Worm (Caenorhabditis elegans): Measurements from ENCODE around the gene T07D1.3.

The T07D1.3 gene

ce11 chrX:2401883-2402282 is 41.3 kb downstream of the T07D1.3 start, which contains the start of gene dhhc-9 (continued):
- TF ChIP-seq nhr-111 (GFP tag; optimal IDR thresholded peaks at IDR 0.05): no peak
- no peak for TF ChIP-seq nhr-102 (tag; optimal IDR thresholded peaks at IDR 0.05)
- no peak for TF ChIP-seq ceh-82 (tag; optimal IDR thresholded peaks at IDR 0.05)
- peak; percentile 47 for TF ChIP-seq F10B5.3 (tag; optimal IDR thresholded peaks at IDR 0.05)
- TF ChIP-seq pqm-1 (tag; optimal IDR thresholded peaks at IDR 0.05): no peak
- no peak for TF ChIP-seq zip-11 (GFP tag; IDR thresholded peaks at IDR 0.05)
- no peak for TF ChIP-seq nhr-237 (tag; optimal IDR thresholded peaks at IDR 0.05)
- no peak for TF ChIP-seq lin-15B (tag; optimal IDR thresholded peaks at IDR 0.05)
- TF ChIP-seq nhr-10 (tag; optimal IDR thresholded peaks at IDR 0.05): no peak
- TF ChIP-seq sdz-12 (GFP tag; optimal IDR thresholded peaks at IDR 0.05): no peak
- no peak for TF ChIP-seq lin-29 (GFP tag; IDR thresholded peaks at IDR 0.05)
- peak; percentile 40 for TF ChIP-seq dmd-6 (GFP tag; IDR thresholded peaks at IDR 0.05)
- no peak for TF ChIP-seq F26F4.8 (GFP tag; conservative IDR thresholded peaks at IDR 0.05)
- TF ChIP-seq nhr-41 (GFP tag; IDR thresholded peaks at IDR 0.05): peak; percentile 58; the same call in 1 of the 2 replicates
- TF ChIP-seq mdl-1 (tag; optimal IDR thresholded peaks at IDR 0.05): peak in 1 of 2 experiments; percentile 11
- no peak for TF ChIP-seq snpc-4 (tag; optimal IDR thresholded peaks at IDR 0.05)
- peak; percentile 16 for TF ChIP-seq ztf-7 (tag; optimal IDR thresholded peaks at IDR 0.05)
- no peak for TF ChIP-seq dmd-9 (GFP tag; IDR thresholded peaks at IDR 0.05)
- no peak for TF ChIP-seq R02D3.7 (tag; optimal IDR thresholded peaks at IDR 0.05)
- TF ChIP-seq fkh-10 (GFP tag; optimal IDR thresholded peaks at IDR 0.05): no peak
- peak; percentile 7 for TF ChIP-seq nhr-11 (tag; optimal IDR thresholded peaks at IDR 0.05)
- no peak for TF ChIP-seq cey-2 (tag; optimal IDR thresholded peaks at IDR 0.05; ENCODE audit: borderline replicate concordance, insufficient read depth)
- no peak for TF ChIP-seq pha-4 (GFP tag; IDR thresholded peaks at IDR 0.05)
- no peak for TF ChIP-seq pha-4 (tag; optimal IDR thresholded peaks at IDR 0.05)
- no peak for TF ChIP-seq zfp-3 (GFP tag; conservative IDR thresholded peaks at IDR 0.05)
- peak; percentile 19 for TF ChIP-seq nhr-48 (tag; optimal IDR thresholded peaks at IDR 0.05)
- no peak for TF ChIP-seq F49E8.2 (tag; optimal IDR thresholded peaks at IDR 0.05; ENCODE audit: borderline replicate concordance)
- no peak for TF ChIP-seq mep-1 (tag; optimal IDR thresholded peaks at IDR 0.05)
- no peak for TF ChIP-seq madf-5 (GFP tag; IDR thresholded peaks at IDR 0.05)

DNA sequence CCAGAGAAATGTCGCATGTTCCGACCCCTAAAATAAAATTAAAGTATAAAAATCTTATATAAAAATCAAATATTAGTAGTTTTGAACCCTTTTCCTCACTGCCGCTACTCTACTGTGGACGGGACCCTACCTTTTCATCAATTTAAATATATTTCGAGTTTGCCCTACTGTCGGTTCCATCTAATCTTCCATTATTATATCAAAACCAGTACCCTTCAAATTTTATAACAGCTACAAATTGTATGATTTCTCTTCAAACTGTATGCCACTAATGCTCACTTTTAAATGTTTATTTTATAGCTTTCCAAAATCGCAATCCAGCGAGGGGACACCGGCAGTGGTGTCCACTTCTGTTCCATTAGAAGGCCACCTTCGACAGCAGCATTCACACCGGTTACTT is 48.2 kb downstream of the T07D1.3 start, which contains the start of gene C43H6.6:
TSS of gene C43H6.6 (plus strand) at position 301 of the 400 bp plus-strand sequence.
- no peak for TF ChIP-seq ceh-62 (tag; optimal IDR thresholded peaks at IDR 0.05)
- TF ChIP-seq madf-9 (GFP tag; conservative IDR thresholded peaks at IDR 0.05): no peak
- no peak for TF ChIP-seq lim-7 (GFP tag; IDR thresholded peaks at IDR 0.05)
- no peak for TF ChIP-seq dmd-8 (GFP tag; IDR thresholded peaks at IDR 0.05)

Measured in whole organism, L4 larva.